Worm (Caenorhabditis elegans): ENCODE results near the gene ZK185.2.

Gene ZK185.2

ce11 chrIV:4557731-4558130 lies 21.4 kb downstream of the ZK185.2 start (continued):
- no peak for TF ChIP-seq set-16 (GFP tag; IDR thresholded peaks at IDR 0.05)
- no peak for TF ChIP-seq rbr-2 (tag; optimal IDR thresholded peaks at IDR 0.05)
- TF ChIP-seq lin-29 (GFP tag; IDR thresholded peaks at IDR 0.05), result no peak
- no peak for TF ChIP-seq lin-15B (tag; optimal IDR thresholded peaks at IDR 0.05)
- TF ChIP-seq sdz-12 (GFP tag; optimal IDR thresholded peaks at IDR 0.05), result no peak
- TF ChIP-seq tra-1 (GFP tag; IDR thresholded peaks at IDR 0.05), result no peak
- TF ChIP-seq unc-62 (GFP tag; optimal IDR thresholded peaks at IDR 0.05 in 1 of 2), result peak in 1 of 2 experiments; percentile 88
- no peak for TF ChIP-seq unc-62 (tag; optimal IDR thresholded peaks at IDR 0.05)
- no peak for TF ChIP-seq jun-1 (tag; optimal IDR thresholded peaks at IDR 0.05)
- no peak for TF ChIP-seq tag-97 (GFP tag; IDR thresholded peaks at IDR 0.05)
- no peak for TF ChIP-seq snpc-4 (tag; optimal IDR thresholded peaks at IDR 0.05)
- TF ChIP-seq nhr-102 (tag; optimal IDR thresholded peaks at IDR 0.05), result no peak
- TF ChIP-seq hlh-30 (tag; optimal IDR thresholded peaks at IDR 0.05; ENCODE audit: insufficient read depth), result peak; percentile 45
- TF ChIP-seq Y75B8A.6 (GFP tag; IDR thresholded peaks at IDR 0.05), result no peak
- peak in 1 of 2 experiments; percentile 27 for TF ChIP-seq mdl-1 (tag; optimal IDR thresholded peaks at IDR 0.05)
- TF ChIP-seq hlh-11 (tag; optimal IDR thresholded peaks at IDR 0.05), result peak; percentile 45
- TF ChIP-seq egl-43 (GFP tag; IDR thresholded peaks at IDR 0.05), result no peak

DNA sequence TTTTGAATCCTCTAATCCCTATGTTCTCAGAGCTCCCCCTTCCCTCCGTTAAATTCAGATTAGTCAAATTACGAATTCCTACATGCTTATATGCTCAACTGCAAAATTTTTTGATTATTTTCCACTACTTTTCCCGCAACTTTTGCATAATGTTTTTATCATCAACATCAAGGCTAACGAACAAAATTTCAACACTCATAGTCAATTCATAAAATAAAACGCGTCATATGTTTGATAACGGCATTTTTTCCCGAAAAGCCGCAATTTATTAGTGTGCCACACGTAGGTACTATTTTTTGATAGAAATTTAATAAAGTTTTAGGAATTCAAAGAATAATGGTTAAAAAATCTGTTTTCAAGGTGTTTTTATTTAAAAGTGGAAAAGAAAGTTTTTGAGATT lies 22.8 kb downstream of the ZK185.2 start:
- TF ChIP-seq dmd-8 (GFP tag; IDR thresholded peaks at IDR 0.05), result no peak
- no peak for TF ChIP-seq nhr-42 (GFP tag; IDR thresholded peaks at IDR 0.05)
- TF ChIP-seq ZK337.2 (GFP tag; IDR thresholded peaks at IDR 0.05), result no peak
- TF ChIP-seq nhr-11 (tag; optimal IDR thresholded peaks at IDR 0.05), result no peak
- TF ChIP-seq dve-1 (tag; optimal IDR thresholded peaks at IDR 0.05; ENCODE audit: insufficient read depth), result peak; percentile 19
- TF ChIP-seq nhr-28 (tag; optimal IDR thresholded peaks at IDR 0.05), result peak; percentile 51
- peak; percentile 11 for TF ChIP-seq aha-1 (tag)
- TF ChIP-seq lir-3 (tag; optimal IDR thresholded peaks at IDR 0.05), result no peak
- peak; percentile 12 for TF ChIP-seq hlh-30 (tag; optimal IDR thresholded peaks at IDR 0.05; ENCODE audit: insufficient read depth)
- TF ChIP-seq nhr-77 (tag; optimal IDR thresholded peaks at IDR 0.05), result no peak
- TF ChIP-seq Y5F2A.4 (GFP tag; optimal IDR thresholded peaks at IDR 0.05), result no peak
- TF ChIP-seq unc-62 (GFP tag; optimal IDR thresholded peaks at IDR 0.05 in 1 of 2), result no peak
- TF ChIP-seq unc-62 (tag; optimal IDR thresholded peaks at IDR 0.05), result no peak
- no peak for TF ChIP-seq daf-12 (tag; optimal IDR thresholded peaks at IDR 0.05)
- no peak for TF ChIP-seq ama-1 (optimal IDR thresholded peaks at IDR 0.05)
- peak; percentile 45 for TF ChIP-seq pqm-1 (tag; optimal IDR thresholded peaks at IDR 0.05)
- no peak for TF ChIP-seq lin-15B (tag; optimal IDR thresholded peaks at IDR 0.05)
- TF ChIP-seq T20F7.1 (GFP tag; optimal IDR thresholded peaks at IDR 0.05), result no peak

ce11 chrIV:4562599-4563116 lies 26.3 kb downstream of the ZK185.2 start, which contains the start of gene igeg-1:
Gene igeg-1, plus strand, starts transcription at chrIV:4562649.
- TF ChIP-seq pqm-1 (tag; optimal IDR thresholded peaks at IDR 0.05) (peak; percentile 70), aha-1 (tag) (peak; percentile 96), duxl-1 (tag; optimal IDR thresholded peaks at IDR 0.05; ENCODE audit: poor library complexity) (no peak), mdl-1 (tag; optimal IDR thresholded peaks at IDR 0.05) (no peak), attf-4 (tag; optimal IDR thresholded peaks at IDR 0.05) (no peak), nhr-28 (tag; optimal IDR thresholded peaks at IDR 0.05) (peak; percentile 33), dmd-6 (GFP tag; IDR thresholded peaks at IDR 0.05) (peak; percentile 48; the same call in 1 of the 2 replicates), saeg-2 (GFP tag; IDR thresholded peaks at IDR 0.05) (no peak), F10B5.3 (tag; optimal IDR thresholded peaks at IDR 0.05) (no peak), lin-1 (GFP tag; IDR thresholded peaks at IDR 0.05) (no peak), fkh-10 (GFP tag; optimal IDR thresholded peaks at IDR 0.05) (no peak), ama-1 (optimal IDR thresholded peaks at IDR 0.05) (peak; percentile 23), pha-4 (GFP tag; IDR thresholded peaks at IDR 0.05) (no peak), pha-4 (tag; optimal IDR thresholded peaks at IDR 0.05) (no peak), nhr-10 (tag; optimal IDR thresholded peaks at IDR 0.05) (no peak)
